Worm (Caenorhabditis elegans) whole organism, late embryonic: ENCODE results near the gene ceh-13.

Source experiments
- C38D4.7 ChIP-seq: fragments of 200-800 bp; sonication (Bioruptor generic); optimal IDR thresholded peaks from 2 replicates; lab custom pipeline; 2018; ENCODE audit warnings: mild to moderate bottlenecking, missing genetic modification characterization, moderate library complexity, missing compliant biosample characterization
- F13H6.1 ChIP-seq: sonication (generic microtip); optimal IDR thresholded peaks from 2 replicates; lab custom pipeline; 2016; ENCODE audit warnings: missing genetic modification characterization, missing compliant biosample characterization
- K09A11.1 ChIP-seq: sonication (generic microtip); optimal IDR thresholded peaks from 2 replicates; lab custom pipeline; 2017; ENCODE audit warnings: antibody characterized with exemption, mild to moderate bottlenecking, missing genetic modification characterization, missing compliant biosample characterization; ENCODE audit not compliant: insufficient read depth
- Y22D7AL.16 ChIP-seq: sonication (generic microtip); optimal IDR thresholded peaks from 2 replicates; lab custom pipeline; 2016; ENCODE audit warnings: missing genetic modification characterization, missing compliant biosample characterization
- ahr-1 ChIP-seq: sonication (generic microtip); optimal IDR thresholded peaks from 2 replicates; lab custom pipeline; 2016; ENCODE audit warnings: missing genetic modification characterization, missing compliant biosample characterization
- ama-1 ChIP-seq: fragments of 150-350 bp; optimal IDR thresholded peaks from 2 replicates; lab custom pipeline; 2014
- ceh-14 ChIP-seq: sonication (generic microtip); optimal IDR thresholded peaks from 2 replicates; lab custom pipeline; 2016; ENCODE audit warnings: missing genotype, missing genetic modification characterization, missing compliant biosample characterization
- ceh-18 ChIP-seq: sonication (generic microtip); optimal IDR thresholded peaks from 2 replicates; lab custom pipeline; 2016; ENCODE audit warnings: missing genetic modification characterization, missing compliant biosample characterization
- ceh-19 ChIP-seq: fragments of 200-800 bp; sonication (Bioruptor generic); optimal IDR thresholded peaks from 2 replicates; lab custom pipeline; 2018; ENCODE audit warnings: mild to moderate bottlenecking, missing genetic modification characterization, missing compliant biosample characterization
- ceh-2 ChIP-seq: sonication (generic microtip); optimal IDR thresholded peaks from 2 replicates; lab custom pipeline; 2016; ENCODE audit warnings: missing genotype, missing genetic modification characterization, missing compliant biosample characterization
- ceh-24 ChIP-seq: sonication (generic microtip); optimal IDR thresholded peaks from 2 replicates; lab custom pipeline; 2016; ENCODE audit warnings: mild to moderate bottlenecking, missing genetic modification characterization, missing compliant biosample characterization
- ceh-31 ChIP-seq: sonication (generic microtip); optimal IDR thresholded peaks from 2 replicates; lab custom pipeline; 2016; ENCODE audit warnings: missing genetic modification characterization, missing compliant biosample characterization
- ceh-34 ChIP-seq: sonication (generic microtip); optimal IDR thresholded peaks from 2 replicates; lab custom pipeline; 2016; ENCODE audit warnings: mild to moderate bottlenecking, missing genetic modification characterization, missing compliant biosample characterization
- ceh-6 ChIP-seq: fragments of 200-800 bp; sonication (Bioruptor generic); optimal IDR thresholded peaks from 2 replicates; lab custom pipeline; 2018; ENCODE audit warnings: mild to moderate bottlenecking, missing genetic modification characterization, missing compliant biosample characterization
- ceh-9 ChIP-seq: sonication (generic microtip); optimal IDR thresholded peaks from 2 replicates; lab custom pipeline; 2016; ENCODE audit warnings: mild to moderate bottlenecking, missing genetic modification characterization, inconsistent platforms, missing compliant biosample characterization
- dmd-4 ChIP-seq: sonication (generic microtip); optimal IDR thresholded peaks from 2 replicates; lab custom pipeline; 2016; ENCODE audit warnings: borderline replicate concordance, missing genetic modification characterization, missing compliant biosample characterization
- dve-1 ChIP-seq: sonication (generic microtip); optimal IDR thresholded peaks from 2 replicates; lab custom pipeline; 2017; ENCODE audit warnings: antibody characterized with exemption, mild to moderate bottlenecking, missing genetic modification characterization, missing compliant biosample characterization
- elt-2 ChIP-seq: sonication (generic microtip); optimal IDR thresholded peaks from 2 replicates; lab custom pipeline; 2016; ENCODE audit warnings: missing genetic modification reagents, missing genetic modification characterization, missing compliant biosample characterization
- elt-4 ChIP-seq: sonication (generic microtip); optimal IDR thresholded peaks from 2 replicates; lab custom pipeline; 2016; ENCODE audit warnings: missing genetic modification characterization, missing compliant biosample characterization
- ets-4 ChIP-seq: sonication (generic microtip); optimal IDR thresholded peaks from 2 replicates; lab custom pipeline; 2016; ENCODE audit warnings: missing genetic modification characterization, missing compliant biosample characterization
- fax-1 ChIP-seq: sonication (generic microtip); optimal IDR thresholded peaks from 2 replicates; lab custom pipeline; 2016; ENCODE audit warnings: missing genotype, missing genetic modification characterization, missing compliant biosample characterization
- fkh-10 ChIP-seq: fragments of 150-350 bp; optimal IDR thresholded peaks from 2 replicates; lab custom pipeline; 2014; ENCODE audit warnings: missing biosample characterization, missing genetic modification reagents, missing genetic modification characterization
- gmeb-2 ChIP-seq: sonication (generic microtip); optimal IDR thresholded peaks from 2 replicates; lab custom pipeline; 2016; ENCODE audit warnings: missing genetic modification characterization, inconsistent platforms, missing compliant biosample characterization
- hlh-13 ChIP-seq: fragments of 200-800 bp; sonication (Bioruptor generic); optimal IDR thresholded peaks from 2 replicates; lab custom pipeline; 2018; ENCODE audit warnings: mild to moderate bottlenecking, missing genetic modification characterization, missing compliant biosample characterization
- hlh-30 ChIP-seq: sonication (generic microtip); optimal IDR thresholded peaks from 2 replicates; lab custom pipeline; 2017; ENCODE audit warnings: antibody characterized with exemption, missing genetic modification characterization, missing compliant biosample characterization; ENCODE audit not compliant: insufficient read depth
- hlh-6 ChIP-seq: sonication (generic microtip); optimal IDR thresholded peaks from 2 replicates; lab custom pipeline; 2016; ENCODE audit warnings: missing genotype, missing genetic modification characterization, missing compliant biosample characterization
- madf-2 ChIP-seq: sonication (generic microtip); optimal IDR thresholded peaks from 2 replicates; lab custom pipeline; 2017; ENCODE audit warnings: missing genetic modification characterization, missing compliant biosample characterization
- mec-3 ChIP-seq: sonication (generic microtip); optimal IDR thresholded peaks from 2 replicates; lab custom pipeline; 2016; ENCODE audit warnings: borderline replicate concordance, missing genetic modification characterization, missing compliant biosample characterization
- nfya-1 ChIP-seq: sonication (generic microtip); optimal IDR thresholded peaks from 2 replicates; lab custom pipeline; 2017; ENCODE audit warnings: missing genetic modification characterization, mild to moderate bottlenecking, missing compliant biosample characterization, antibody characterized with exemption, moderate library complexity
- npax-4 ChIP-seq: sonication (generic microtip); optimal IDR thresholded peaks from 2 replicates; lab custom pipeline; 2016; ENCODE audit warnings: missing genetic modification characterization, missing compliant biosample characterization
- pha-4 ChIP-seq: fragments of 150-350 bp; optimal IDR thresholded peaks from 2 replicates; lab custom pipeline; 2018; ENCODE audit warnings: missing biosample characterization, missing genetic modification reagents, missing genetic modification characterization
- pros-1 ChIP-seq: fragments of 150-350 bp; optimal IDR thresholded peaks from 2 replicates; lab custom pipeline; 2014; ENCODE audit warnings: missing biosample characterization, missing genetic modification reagents, missing genetic modification characterization
- ref-2 ChIP-seq: sonication (generic microtip); optimal IDR thresholded peaks from 2 replicates; lab custom pipeline; 2016; ENCODE audit warnings: missing genetic modification characterization, missing compliant biosample characterization
- sdc-2 ChIP-seq: sonication (generic microtip); optimal IDR thresholded peaks from 2 replicates; lab custom pipeline; 2016; ENCODE audit warnings: missing genotype, missing genetic modification characterization, missing compliant biosample characterization
- syd-9 ChIP-seq: sonication (generic microtip); optimal IDR thresholded peaks from 2 replicates; lab custom pipeline; 2016; ENCODE audit warnings: mild to moderate bottlenecking, missing genetic modification characterization, moderate library complexity, missing compliant biosample characterization
- tbx-2 ChIP-seq: sonication (generic microtip); optimal IDR thresholded peaks from 2 replicates; lab custom pipeline; 2016; ENCODE audit warnings: missing genetic modification characterization, missing compliant biosample characterization
- unc-3 ChIP-seq, 2 experiments: fragments of 200-800 bp in 1 of 2; sonication (Bioruptor generic) in 1 of 2; sonication (generic microtip) in 1 of 2; conservative IDR thresholded peaks in 1 of 2; optimal IDR thresholded peaks in 1 of 2; 2 replicates each; pipeline versions ENCODE4 v1.3.6 to Lab custom; 2016 to 2022; ENCODE audit warnings: missing compliant biosample characterization in 2 of 2, missing genetic modification characterization in 2 of 2, missing genetic modification reagents in 1 of 2
- unc-42 ChIP-seq: sonication (generic microtip); optimal IDR thresholded peaks from 2 replicates; lab custom pipeline; 2016; ENCODE audit warnings: missing genotype, missing genetic modification characterization, missing compliant biosample characterization
- unc-55 ChIP-seq: sonication (generic microtip); optimal IDR thresholded peaks from 2 replicates; lab custom pipeline; 2017; ENCODE audit warnings: missing biosample characterization, missing genetic modification reagents, missing genetic modification characterization
- unc-86 ChIP-seq: sonication (generic microtip); optimal IDR thresholded peaks from 2 replicates; lab custom pipeline; 2016; ENCODE audit warnings: missing genetic modification characterization, missing compliant biosample characterization
- zip-5 ChIP-seq: sonication (generic microtip); optimal IDR thresholded peaks from 2 replicates; lab custom pipeline; 2016; ENCODE audit warnings: missing genetic modification characterization, missing compliant biosample characterization
- ztf-16 ChIP-seq: sonication (generic microtip); optimal IDR thresholded peaks from 2 replicates; lab custom pipeline; 2017; ENCODE audit warnings: missing genetic modification characterization, missing compliant biosample characterization

Gene ceh-13

ce11 chrIII:7561872-7562271 lies 6.4 kb downstream of the ceh-13 start, which contains the start of gene lgc-12:
Gene lgc-12 (plus strand): TSS chrIII:7562172.
- TF ChIP-seq unc-3 (GFP tag; conservative IDR thresholded peaks at IDR 0.05; lab: Robert Waterston, UW) (no peak), unc-3 (tag; optimal IDR thresholded peaks at IDR 0.05; lab: Kevin White, UChicago) (no peak)

ce11 chrIII:7565247-7565646 lies 9.8 kb downstream of the ceh-13 start, which contains the start of gene ttr-8:
Gene ttr-8 (minus strand): TSS chrIII:7565347.
- TF ChIP-seq F13H6.1 (tag; lab: Kevin White, UChicago) (no peak), pha-4 (tag; lab: Kevin White, UChicago) (no peak), unc-86 (no peak), ceh-24 (tag; lab: Kevin White, UChicago) (no peak), unc-55 (GFP tag; lab: Kevin White, UChicago) (no peak), hlh-6 (tag; lab: Kevin White, UChicago) (no peak), gmeb-2 (tag; lab: Kevin White, UChicago) (no peak), npax-4 (tag; lab: Kevin White, UChicago) (no peak), ceh-18 (tag; lab: Kevin White, UChicago) (no peak), K09A11.1 (tag; lab: Kevin White, UChicago) (no peak), unc-42 (no peak), hlh-30 (tag; lab: Kevin White, UChicago) (no peak), ahr-1 (tag; lab: Kevin White, UChicago) (no peak), ceh-31 (no peak)

DNA sequence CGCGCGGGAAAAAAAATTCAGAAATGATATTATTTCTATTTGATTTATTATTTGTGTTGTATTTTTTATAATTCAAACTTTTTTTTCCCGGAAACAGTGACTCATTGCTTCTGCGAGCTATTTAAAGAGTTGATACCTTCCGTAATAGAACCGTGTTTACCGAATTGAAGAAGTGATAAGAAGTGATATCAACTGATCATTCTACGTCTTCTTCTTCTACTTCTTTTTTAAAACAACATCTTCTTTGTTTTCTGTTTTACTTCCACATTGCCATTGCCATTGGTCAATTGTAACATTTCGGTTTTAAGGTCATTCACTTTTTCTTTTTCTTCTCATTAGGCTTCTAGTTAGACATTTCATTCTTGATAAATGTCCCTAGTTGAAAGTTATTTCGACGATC lies 10.6 kb downstream of the ceh-13 start, which contains the start of gene ttr-32:
ttr-32 (plus strand) TSS at position 314 of the 400 bp plus-strand sequence.
- TF ChIP-seq Y22D7AL.16 (tag; lab: Kevin White, UChicago) (no peak), gmeb-2 (tag; lab: Kevin White, UChicago) (no peak), zip-5 (tag; lab: Kevin White, UChicago) (no peak), ceh-14 (tag; lab: Kevin White, UChicago) (no peak), fax-1 (no peak), unc-86 (no peak), ztf-16 (tag; lab: Kevin White, UChicago) (no peak)
- TF ChIP-seq, all 69 proteins: peak for 0

DNA sequence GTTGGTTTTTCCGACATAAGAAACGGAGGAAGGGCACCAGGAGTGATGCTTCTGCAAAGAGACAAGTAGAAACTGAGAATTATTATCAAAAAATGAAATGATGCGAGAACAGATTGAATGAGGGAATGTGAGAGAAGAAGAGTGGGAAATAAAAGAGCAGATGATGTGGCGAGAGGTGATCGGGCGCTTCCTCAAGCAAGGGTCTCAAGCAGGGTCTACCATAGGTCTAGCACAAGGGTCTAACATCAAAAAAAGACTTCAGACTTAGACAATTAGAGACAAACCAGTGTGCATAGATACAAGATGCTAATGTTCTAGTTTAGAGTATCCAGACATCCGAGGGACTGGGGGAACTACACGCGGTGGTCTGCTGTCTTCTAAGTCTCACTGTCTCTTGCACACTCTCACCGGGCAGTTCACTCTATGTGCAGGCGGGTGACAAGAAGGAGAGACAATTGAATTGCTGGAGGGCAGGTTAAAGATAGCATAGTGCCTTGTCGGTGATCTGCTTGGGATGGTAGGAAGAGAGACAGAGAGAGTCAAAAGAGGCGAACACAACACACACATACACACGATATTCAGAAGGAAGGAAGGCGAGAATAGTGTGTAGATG lies 14.7 kb downstream of the ceh-13 start, which contains the start of gene R13A5.7:
R13A5.7 (minus strand) TSS at position 51 of the 613 bp plus-strand sequence.
- TF ChIP-seq K09A11.1 (tag; lab: Kevin White, UChicago) (no peak), ceh-14 (tag; lab: Kevin White, UChicago) (no peak), hlh-6 (tag; lab: Kevin White, UChicago) (peak; percentile 48), ceh-19 (GFP tag; lab: Kevin White, UChicago) (peak; percentile 56), unc-55 (GFP tag; lab: Kevin White, UChicago) (peak; percentile 90), fkh-10 (GFP tag; lab: Kevin White, UChicago) (no peak), pros-1 (peak; percentile 70), dve-1 (peak; percentile 25), C38D4.7 (GFP tag; lab: Kevin White, UChicago) (no peak), madf-2 (no peak), syd-9 (peak; percentile 13), F13H6.1 (tag; lab: Kevin White, UChicago) (peak; percentile 56), ceh-9 (tag; lab: Kevin White, UChicago) (no peak), ets-4 (tag; lab: Kevin White, UChicago) (no peak), ceh-6 (no peak), nfya-1 (tag; lab: Kevin White, UChicago) (peak; percentile 83), sdc-2 (tag; lab: Kevin White, UChicago) (peak; percentile 41), ceh-18 (tag; lab: Kevin White, UChicago) (peak; percentile 43), tbx-2 (peak; percentile 83), elt-4 (tag; lab: Kevin White, UChicago) (no peak), ama-1 (lab: Kevin White, UChicago) (no peak), dmd-4 (tag; lab: Kevin White, UChicago) (peak; percentile 2), ceh-34 (tag; lab: Kevin White, UChicago) (peak; percentile 78), fax-1 (no peak), unc-42 (peak; percentile 59), ztf-16 (tag; lab: Kevin White, UChicago) (no peak), ceh-2 (tag; lab: Kevin White, UChicago) (peak; percentile 40), ceh-31 (peak; percentile 86), elt-2 (tag; lab: Kevin White, UChicago) (peak; percentile 33), mec-3 (tag; lab: Kevin White, UChicago) (no peak), hlh-13 (no peak), hlh-30 (tag; lab: Kevin White, UChicago) (peak; percentile 89), ref-2 (peak; percentile 9)
